Worm (Caenorhabditis elegans): ENCODE measurements around the gene spp-9.

Gene spp-9

DNA sequence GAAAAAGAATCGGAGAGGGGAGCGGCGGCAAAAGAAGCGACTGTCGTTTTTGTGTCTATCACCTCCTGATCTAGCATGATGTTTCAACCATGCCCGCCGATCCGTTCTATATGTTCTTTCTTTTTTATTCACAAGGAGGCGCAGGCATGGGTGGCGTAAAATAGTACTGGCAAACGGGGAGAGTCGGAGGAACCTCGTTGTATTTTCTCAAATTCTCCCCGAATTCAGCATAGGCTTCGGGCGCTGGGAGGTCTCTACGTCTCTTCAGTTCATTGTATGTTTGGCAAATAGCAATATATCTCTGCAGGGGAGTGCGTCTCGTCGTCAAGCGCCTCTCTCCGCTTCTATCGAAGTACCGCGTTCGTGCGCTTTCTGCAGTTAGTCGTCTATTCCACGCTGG lies 22.4 kb upstream of the spp-9 start, which contains the start of gene lin-14 (continued):
- TF ChIP-seq aly-2 (tag; optimal IDR thresholded peaks at IDR 0.05) (no peak), mxl-3 (GFP tag; optimal IDR thresholded peaks at IDR 0.05) (peak; percentile 91), lin-38 (GFP tag; IDR thresholded peaks at IDR 0.05) (peak; percentile 16; the same call in 1 of the 2 replicates), ceh-28 (tag; optimal IDR thresholded peaks at IDR 0.05) (no peak), nhr-41 (GFP tag; IDR thresholded peaks at IDR 0.05) (0 out of 2 replicates have a peak, but pooled peaks have one; percentile 15), nhr-102 (tag; optimal IDR thresholded peaks at IDR 0.05) (peak; percentile 18), snpc-4 (tag; optimal IDR thresholded peaks at IDR 0.05) (no peak), T26A8.4 (GFP tag; IDR thresholded peaks at IDR 0.05) (0 out of 2 replicates have a peak, but pooled peaks have one; percentile 45), dmd-8 (GFP tag; IDR thresholded peaks at IDR 0.05) (no peak), snpc-1.2 (GFP tag; IDR thresholded peaks at IDR 0.05) (no peak), Y105C5A.15 (GFP tag; IDR thresholded peaks at IDR 0.05) (no peak), spr-1 (tag; optimal IDR thresholded peaks at IDR 0.05) (peak; percentile 1), fos-1 (tag; optimal IDR thresholded peaks at IDR 0.05) (no peak), ZK546.5 (tag; optimal IDR thresholded peaks at IDR 0.05) (no peak), skn-1 (tag; optimal IDR thresholded peaks at IDR 0.05) (no peak), ama-1 (optimal IDR thresholded peaks at IDR 0.05) (no peak), Y5F2A.4 (GFP tag; optimal IDR thresholded peaks at IDR 0.05) (no peak), nhr-11 (tag; optimal IDR thresholded peaks at IDR 0.05) (peak; percentile 12), jun-1 (tag; optimal IDR thresholded peaks at IDR 0.05) (no peak), spr-3 (GFP tag; optimal IDR thresholded peaks at IDR 0.05) (no peak), madf-9 (GFP tag; conservative IDR thresholded peaks at IDR 0.05) (0 out of 2 replicates have a peak, but pooled peaks have one; percentile 31), D1046.2 (GFP tag; IDR thresholded peaks at IDR 0.05) (0 out of 2 replicates have a peak, but pooled peaks have one; percentile 35), ztf-11 (tag; optimal IDR thresholded peaks at IDR 0.05) (no peak), ctbp-1 (GFP tag; IDR thresholded peaks at IDR 0.05) (0 out of 2 replicates have a peak, but pooled peaks have one; percentile 37), nhr-48 (tag; optimal IDR thresholded peaks at IDR 0.05) (peak; percentile 34), hif-1 (tag; optimal IDR thresholded peaks at IDR 0.05) (peak in 1 of 2 experiments; percentile 29), tag-97 (GFP tag; IDR thresholded peaks at IDR 0.05) (no peak), arid-1 (GFP tag; conservative IDR thresholded peaks at IDR 0.05) (no peak), F26F4.8 (GFP tag; conservative IDR thresholded peaks at IDR 0.05) (no peak), ztf-7 (tag; optimal IDR thresholded peaks at IDR 0.05) (no peak), F37D6.2 (tag; optimal IDR thresholded peaks at IDR 0.05) (no peak), attf-4 (tag; optimal IDR thresholded peaks at IDR 0.05) (peak; percentile 49), Y48G9A.11 (GFP tag; IDR thresholded peaks at IDR 0.05) (no peak), rbr-2 (tag; optimal IDR thresholded peaks at IDR 0.05) (peak; percentile 54)

DNA sequence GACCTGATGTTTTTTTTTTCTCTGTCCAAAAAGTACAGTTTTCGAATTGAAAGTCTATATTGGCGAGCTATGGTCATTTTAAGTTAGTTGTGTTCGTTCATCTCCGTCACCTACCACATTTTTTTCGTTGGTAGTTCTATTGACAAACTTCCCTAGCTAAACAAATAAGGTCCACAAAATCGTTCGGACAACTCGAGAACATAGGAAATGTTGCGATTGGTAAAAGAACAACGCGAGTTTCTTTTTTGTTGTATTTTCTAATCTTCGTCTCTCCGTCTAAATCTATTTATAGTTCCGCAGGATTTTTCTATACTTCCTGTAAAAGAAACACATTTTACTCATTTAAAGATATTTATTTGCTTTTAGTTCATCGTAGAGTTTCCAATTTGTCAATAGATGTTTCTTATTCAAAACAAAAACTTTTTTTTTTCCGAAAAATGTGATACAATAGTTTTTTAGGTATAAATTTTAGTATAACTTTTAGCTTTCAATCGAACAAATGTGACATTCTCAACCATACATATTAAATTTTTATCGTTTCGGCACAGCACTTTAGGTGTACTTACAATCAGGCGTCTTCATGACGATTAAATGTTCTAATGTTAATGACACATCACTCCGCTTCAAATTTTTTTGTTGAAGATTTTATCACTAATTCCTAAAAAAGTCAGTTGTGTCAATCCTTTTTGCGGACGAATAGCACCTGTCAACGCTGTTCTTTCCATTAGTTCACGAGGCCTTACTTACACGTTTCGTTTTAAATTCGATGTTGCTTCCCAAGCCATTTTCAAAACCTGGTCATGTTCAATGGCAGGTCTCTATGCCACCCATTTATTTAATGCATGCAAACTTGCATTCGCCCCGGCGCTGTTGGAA lies 20.9 kb upstream of the spp-9 start:
- TF ChIP-seq F49E8.2 (tag; optimal IDR thresholded peaks at IDR 0.05; ENCODE audit: borderline replicate concordance) (no peak), gei-8 (GFP tag; optimal IDR thresholded peaks at IDR 0.05) (no peak), pha-4 (GFP tag; IDR thresholded peaks at IDR 0.05) (no peak), pha-4 (tag; optimal IDR thresholded peaks at IDR 0.05) (peak; percentile 56), madf-9 (GFP tag; conservative IDR thresholded peaks at IDR 0.05) (no peak), F10B5.3 (tag; optimal IDR thresholded peaks at IDR 0.05) (no peak), aha-1 (tag) (no peak), lin-38 (GFP tag; IDR thresholded peaks at IDR 0.05) (no peak), F37D6.2 (tag; optimal IDR thresholded peaks at IDR 0.05) (no peak), php-3 (GFP tag; IDR thresholded peaks at IDR 0.05) (peak; percentile 72), attf-4 (tag; optimal IDR thresholded peaks at IDR 0.05) (no peak), hif-1 (tag; optimal IDR thresholded peaks at IDR 0.05) (no peak), T20F7.1 (GFP tag; optimal IDR thresholded peaks at IDR 0.05) (no peak), dve-1 (tag; optimal IDR thresholded peaks at IDR 0.05; ENCODE audit: insufficient read depth) (peak; percentile 22), zfp-2 (tag; optimal IDR thresholded peaks at IDR 0.05) (no peak), Y5F2A.4 (GFP tag; optimal IDR thresholded peaks at IDR 0.05) (no peak), lir-3 (tag; optimal IDR thresholded peaks at IDR 0.05) (no peak), ztf-7 (tag; optimal IDR thresholded peaks at IDR 0.05) (no peak), nhr-77 (tag; optimal IDR thresholded peaks at IDR 0.05) (no peak), snpc-4 (tag; optimal IDR thresholded peaks at IDR 0.05) (no peak), nhr-237 (tag; optimal IDR thresholded peaks at IDR 0.05) (no peak), mes-2 (tag; optimal IDR thresholded peaks at IDR 0.05; ENCODE audit: poor library complexity, severe bottlenecking) (peak; percentile 11), nhr-102 (tag; optimal IDR thresholded peaks at IDR 0.05) (no peak), unc-62 (GFP tag; optimal IDR thresholded peaks at IDR 0.05 in 1 of 2) (no peak), unc-62 (tag; optimal IDR thresholded peaks at IDR 0.05) (no peak)

All from whole organism, L4 larva.